Fruit fly (Drosophila melanogaster) whole organism, embryonic: ENCODE measurements around the gene CG3294.
A peak's percentile ranks its signal among the peaks of the same experiment; 100 is the strongest.

ENCODE experiments used
- Adf1 ChIP-seq: fragments of 200-800 bp; sonication (Bioruptor generic); IDR thresholded peaks from 2 replicates; pipeline ENCODE4 v1.3.6; 2022; ENCODE audit warnings: missing biosample characterization, missing genetic modification characterization
- Aef1 ChIP-seq: fragments of 200-800 bp; sonication (Bioruptor generic); IDR thresholded peaks from 3 replicates; pipeline ENCODE4 v1.3.6; 2022; ENCODE audit warnings: missing biosample characterization, missing genetic modification characterization
- CG11504 ChIP-seq: fragments of 200-800 bp; sonication (Bioruptor generic); optimal IDR thresholded peaks from 3 replicates; lab custom pipeline; 2019; ENCODE audit warnings: missing biosample characterization, mild to moderate bottlenecking, missing genetic modification characterization, moderate library complexity
- CG11695 ChIP-seq: fragments of 200-800 bp; sonication (Bioruptor generic); IDR thresholded peaks from 3 replicates; pipeline ENCODE4 v1.3.6; 2022; ENCODE audit warnings: missing biosample characterization, missing genetic modification characterization
- CG12391 ChIP-seq: fragments of 200-800 bp; sonication (Bioruptor generic); optimal IDR thresholded peaks from 3 replicates; lab custom pipeline; 2018; ENCODE audit warnings: missing biosample characterization, mild to moderate bottlenecking, missing genetic modification characterization, moderate library complexity
- CG13123 ChIP-seq: fragments of 200-800 bp; sonication (Bioruptor generic); optimal IDR thresholded peaks from 2 replicates; lab custom pipeline; 2016; ENCODE audit warnings: missing biosample characterization, missing genetic modification characterization
- CG13424 ChIP-seq: fragments of 200-800 bp; sonication (Bioruptor generic); optimal IDR thresholded peaks from 2 replicates; lab custom pipeline; 2019; ENCODE audit warnings: missing biosample characterization, mild to moderate bottlenecking, missing genetic modification characterization, moderate library complexity
- CG13894 ChIP-seq: fragments of 200-800 bp; sonication (Bioruptor generic); optimal IDR thresholded peaks from 3 replicates; lab custom pipeline; 2018; ENCODE audit warnings: missing biosample characterization, mild to moderate bottlenecking, missing genetic modification characterization, moderate library complexity
- CG14050 ChIP-seq: fragments of 200-800 bp; sonication (Bioruptor generic); IDR thresholded peaks from 3 replicates; pipeline ENCODE4 v1.3.6; 2022; ENCODE audit warnings: missing biosample characterization, missing genetic modification characterization
- CG15269 ChIP-seq: fragments of 200-800 bp; sonication (Bioruptor generic); optimal IDR thresholded peaks from 2 replicates; lab custom pipeline; 2018; ENCODE audit warnings: missing biosample characterization, mild to moderate bottlenecking, missing genetic modification characterization, moderate library complexity
- CG17328 ChIP-seq: fragments of 200-800 bp; sonication (Bioruptor generic); IDR thresholded peaks from 2 replicates; pipeline ENCODE4 v1.3.6; 2022; ENCODE audit warnings: missing biosample characterization, missing genetic modification characterization
- CG18262 ChIP-seq: fragments of 200-800 bp; optimal IDR thresholded peaks from 3 replicates; lab custom pipeline; 2019; ENCODE audit warnings: missing biosample characterization, mild to moderate bottlenecking, missing genetic modification characterization, moderate library complexity
- CG2678 ChIP-seq: fragments of 200-800 bp; sonication (Bioruptor generic); optimal IDR thresholded peaks from 3 replicates; lab custom pipeline; 2019; ENCODE audit warnings: missing biosample characterization, mild to moderate bottlenecking, missing genetic modification characterization, moderate library complexity
- CG30020 ChIP-seq: fragments of 200-800 bp; optimal IDR thresholded peaks from 2 replicates; lab custom pipeline; 2019; ENCODE audit warnings: missing biosample characterization, mild to moderate bottlenecking, missing genetic modification characterization, moderate library complexity
- CG6654 ChIP-seq: fragments of 200-800 bp; sonication (Bioruptor generic); optimal IDR thresholded peaks from 2 replicates; lab custom pipeline; 2017; ENCODE audit warnings: missing biosample characterization, mild to moderate bottlenecking, missing genetic modification characterization
- CG6689 ChIP-seq: fragments of 200-800 bp; sonication (Bioruptor generic); IDR thresholded peaks from 2 replicates; pipeline ENCODE4 v1.3.6; 2022; ENCODE audit warnings: missing biosample characterization, missing genetic modification characterization
- CHES-1-like ChIP-seq: fragments of 200-800 bp; sonication (Bioruptor generic); optimal IDR thresholded peaks from 2 replicates; lab custom pipeline; 2016; ENCODE audit warnings: missing biosample characterization, missing genetic modification characterization
- Doc2 ChIP-seq: fragments of 200-800 bp; sonication (Bioruptor generic); IDR thresholded peaks from 2 replicates; pipeline ENCODE4 v1.3.6; 2022; ENCODE audit warnings: missing biosample characterization, missing genetic modification characterization
- E2f2 ChIP-seq: fragments of 200-800 bp; sonication (Bioruptor generic); IDR thresholded peaks from 2 replicates; pipeline ENCODE4 v1.3.6; 2022; ENCODE audit warnings: missing biosample characterization, missing genetic modification characterization
- Ets65A ChIP-seq: fragments of 200-800 bp; sonication (Bioruptor generic); peaks from one replicate; lab custom pipeline; 2016; ENCODE audit warnings: missing biosample characterization, missing genetic modification characterization
- H2.0 ChIP-seq: fragments of 200-800 bp; sonication (Bioruptor generic); IDR thresholded peaks from 2 replicates; pipeline ENCODE4 v1.3.6; 2022; ENCODE audit warnings: missing biosample characterization, missing genetic modification characterization
- HLH3B ChIP-seq: fragments of 200-800 bp; sonication (Bioruptor generic); IDR thresholded peaks from 2 replicates; pipeline ENCODE4 v1.3.6; 2022; ENCODE audit warnings: missing biosample characterization, missing genetic modification characterization
- Med ChIP-seq: fragments of 200-800 bp; sonication (Bioruptor generic); peaks from one replicate; lab custom pipeline; 2016; ENCODE audit warnings: missing biosample characterization, missing genetic modification characterization, mild to moderate bottlenecking, inconsistent platforms, moderate library complexity
- Mrtf ChIP-seq: fragments of 200-800 bp; sonication (Bioruptor generic); IDR thresholded peaks from 3 replicates; pipeline ENCODE4 v1.3.6; 2022; ENCODE audit warnings: missing biosample characterization, missing genetic modification characterization
- Nf-YB ChIP-seq: fragments of 200-800 bp; sonication (Bioruptor generic); optimal IDR thresholded peaks from 3 replicates; lab custom pipeline; 2019; ENCODE audit warnings: missing biosample characterization, mild to moderate bottlenecking, missing genetic modification characterization, moderate library complexity
- Nf-YC ChIP-seq: fragments of 200-800 bp; optimal IDR thresholded peaks from 3 replicates; lab custom pipeline; 2019; ENCODE audit warnings: missing biosample characterization, mild to moderate bottlenecking, missing genetic modification characterization, moderate library complexity
- Ptx1 ChIP-seq: fragments of 200-800 bp; sonication (Bioruptor generic); IDR thresholded peaks from 2 replicates; pipeline ENCODE4 v1.3.6; 2022; ENCODE audit warnings: missing biosample characterization, missing genetic modification characterization
- Sox102F ChIP-seq: fragments of 200-800 bp; sonication (Bioruptor generic); optimal IDR thresholded peaks from 2 replicates; lab custom pipeline; 2018; ENCODE audit warnings: missing biosample characterization, mild to moderate bottlenecking, missing genetic modification characterization, moderate library complexity
- ap ChIP-seq: fragments of 200-800 bp; sonication (Bioruptor generic); IDR thresholded peaks from 2 replicates; pipeline ENCODE4 v1.3.6; 2022; ENCODE audit warnings: missing biosample characterization, missing genetic modification characterization
- az2 ChIP-seq: fragments of 200-800 bp; sonication (Bioruptor generic); optimal IDR thresholded peaks from 3 replicates; lab custom pipeline; 2016; ENCODE audit warnings: missing biosample characterization, missing genetic modification characterization
- bab2 ChIP-seq: fragments of 200-800 bp; sonication (Bioruptor generic); optimal IDR thresholded peaks from 2 replicates; lab custom pipeline; 2016; ENCODE audit warnings: missing biosample characterization, missing genetic modification characterization
- bsh ChIP-seq, 2 experiments: fragments of 200-800 bp; sonication (Bioruptor generic); optimal IDR thresholded peaks; 2 replicates each; lab custom pipeline; 2017 to 2018; ENCODE audit warnings: mild to moderate bottlenecking in 2 of 2, missing biosample characterization in 2 of 2, missing genetic modification characterization in 2 of 2, moderate library complexity in 1 of 2
- dmrt11E ChIP-seq: fragments of 200-800 bp; sonication (Bioruptor generic); optimal IDR thresholded peaks from 3 replicates; lab custom pipeline; 2018; ENCODE audit warnings: missing biosample characterization, mild to moderate bottlenecking, missing genetic modification characterization, moderate library complexity
- dmrt99B ChIP-seq: fragments of 200-800 bp; sonication (Bioruptor generic); optimal IDR thresholded peaks from 2 replicates; lab custom pipeline; 2018; ENCODE audit warnings: missing biosample characterization, mild to moderate bottlenecking, missing genetic modification characterization, moderate library complexity
- dysf ChIP-seq: fragments of 200-800 bp; sonication (Bioruptor generic); IDR thresholded peaks from 3 replicates; pipeline ENCODE4 v1.3.6; 2022; ENCODE audit warnings: missing biosample characterization, missing genetic modification characterization
- fd3F ChIP-seq: fragments of 200-800 bp; sonication (Bioruptor generic); optimal IDR thresholded peaks from 2 replicates; lab custom pipeline; 2018; ENCODE audit warnings: missing biosample characterization, mild to moderate bottlenecking, missing genetic modification characterization, moderate library complexity
- grau ChIP-seq: fragments of 200-800 bp; optimal IDR thresholded peaks from 3 replicates; lab custom pipeline; 2019; ENCODE audit warnings: missing biosample characterization, mild to moderate bottlenecking, missing genetic modification characterization, moderate library complexity
- inv ChIP-seq: fragments of 200-800 bp; sonication (Bioruptor generic); IDR thresholded peaks from 2 replicates; pipeline ENCODE4 v1.3.6; 2022; ENCODE audit warnings: missing biosample characterization, missing genetic modification characterization; ENCODE audit not compliant: partially characterized antibody
- lilli ChIP-seq: fragments of 200-800 bp; sonication (Bioruptor generic); optimal IDR thresholded peaks from 3 replicates; lab custom pipeline; 2016; ENCODE audit warnings: missing biosample characterization, missing genetic modification characterization
- mirr ChIP-seq: fragments of 200-800 bp; sonication (Bioruptor generic); optimal IDR thresholded peaks from 3 replicates; lab custom pipeline; 2018; ENCODE audit warnings: missing biosample characterization, mild to moderate bottlenecking, missing genetic modification characterization
- nmo ChIP-seq: fragments of 200-800 bp; sonication (Bioruptor generic); optimal IDR thresholded peaks from 2 replicates; lab custom pipeline; 2018; ENCODE audit warnings: missing biosample characterization, mild to moderate bottlenecking, missing genetic modification characterization, moderate library complexity
- row ChIP-seq: fragments of 200-800 bp; sonication (Bioruptor generic); IDR thresholded peaks from 3 replicates; pipeline ENCODE4 v1.3.6; 2022; ENCODE audit warnings: missing biosample characterization, missing genetic modification characterization
- sc ChIP-seq, 3 experiments: fragments of >200 bp in 2 of 3; fragments of 200-800 bp in 1 of 3; sonication (Bioruptor generic) in 1 of 3; optimal IDR thresholded peaks; 2 replicates in 2 of 3; 3 replicates in 1 of 3; lab custom pipeline; 2017; ENCODE audit warnings: mild to moderate bottlenecking in 1 of 3, missing biosample characterization in 1 of 3, missing genetic modification characterization in 1 of 3, missing genetic modification reagents in 1 of 3
- sd ChIP-seq: fragments of 200-800 bp; sonication (Bioruptor generic); optimal IDR thresholded peaks from 3 replicates; lab custom pipeline; 2018; ENCODE audit warnings: missing biosample characterization, mild to moderate bottlenecking, missing genetic modification characterization, moderate library complexity
- sens ChIP-seq: fragments of 200-800 bp; sonication (Bioruptor generic); peaks from one replicate; lab custom pipeline; 2016; ENCODE audit warnings: missing biosample characterization, missing genetic modification characterization
- slbo ChIP-seq: fragments of 200-800 bp; sonication (Bioruptor generic); IDR thresholded peaks from 2 replicates; pipeline ENCODE4 v1.3.6; 2022; ENCODE audit warnings: missing biosample characterization, missing genetic modification characterization
- stc ChIP-seq: fragments of 200-800 bp; sonication (Bioruptor generic); IDR thresholded peaks from 2 replicates; pipeline ENCODE4 v1.3.6; 2022; ENCODE audit warnings: missing biosample characterization, missing genetic modification characterization
- vvl ChIP-seq: fragments of 200-800 bp; sonication (Bioruptor generic); IDR thresholded peaks from 2 replicates; pipeline ENCODE4 v1.3.6; 2022; ENCODE audit warnings: missing biosample characterization, missing genetic modification characterization
- z ChIP-seq: fragments of 200-800 bp; sonication (Bioruptor generic); IDR thresholded peaks from 3 replicates; pipeline ENCODE4 v1.3.6; 2022; ENCODE audit warnings: missing biosample characterization, missing genetic modification characterization

The CG3294 gene

DNA sequence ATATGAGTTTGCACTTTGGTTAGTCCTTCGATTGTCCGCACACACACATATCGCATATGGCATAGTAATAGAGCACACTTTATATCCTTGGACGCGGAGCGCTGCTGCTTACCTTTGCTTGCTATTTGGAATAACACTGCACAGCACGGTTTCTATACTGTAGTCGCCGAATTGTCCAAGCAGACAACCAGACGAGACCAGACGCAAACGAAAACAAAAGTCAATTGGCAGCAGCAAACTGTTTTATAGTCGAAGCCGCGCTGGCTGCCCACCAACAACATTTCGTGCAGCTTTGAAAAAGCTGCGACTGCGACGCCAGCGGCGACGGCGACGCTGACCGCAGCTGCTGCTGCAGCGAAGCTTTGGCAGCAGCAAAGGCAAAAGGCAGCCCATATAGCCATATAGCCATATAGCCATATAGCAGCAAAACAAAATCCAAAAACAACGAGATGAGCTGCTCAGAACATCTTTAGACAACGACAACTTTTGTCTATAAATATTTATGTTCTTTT lies 7.4 kb downstream of the CG3294 start, which contains the start of gene slf (continued):
- TF ChIP-seq inv (GFP tag; lab: Robert Waterston, UW) (peak; percentile 10; the same call in 1 of the 2 replicates), sd (no peak), CG6654 (no peak), Nf-YC (no peak), lilli (GFP tag; lab: Kevin White, UChicago) (peak; percentile 17), z (GFP tag; lab: Robert Waterston, UW) (no peak), mirr (GFP tag; lab: Kevin White, UChicago) (no peak), CG13894 (peak; percentile 84), Med (GFP tag; lab: Kevin White, UChicago) (peak; percentile 82), fd3F (GFP tag; lab: Kevin White, UChicago) (no peak), Doc2 (no peak), Adf1 (GFP tag; lab: Robert Waterston, UW) (peak; percentile 92), sc (optimal IDR thresholded peaks at IDR 0.05; lab: Kevin White, UChicago) (no peak), sc (GFP tag; optimal IDR thresholded peaks at IDR 0.05; lab: Kevin White, UChicago) (no peak), bab2 (GFP tag; lab: Kevin White, UChicago) (no peak)
- TF ChIP-seq, all 482 proteins: peak for 12

DNA sequence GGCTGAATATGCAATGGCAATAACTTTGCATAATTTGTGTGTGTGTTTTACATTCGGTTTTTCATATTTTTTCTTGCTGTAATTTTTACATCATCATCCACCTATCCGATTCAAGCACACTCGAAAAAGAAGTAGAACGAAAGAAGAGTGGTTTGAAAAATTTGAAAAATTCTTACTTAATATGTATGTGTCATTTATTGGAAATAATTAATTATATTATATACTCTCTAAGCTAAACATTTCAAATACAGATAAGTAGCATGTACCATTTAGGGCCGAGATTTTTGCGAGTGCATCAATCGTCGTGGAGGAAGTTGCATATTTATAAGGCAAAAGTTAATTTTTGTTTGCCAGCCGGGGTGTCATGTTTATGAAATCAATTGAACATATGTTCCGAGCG lies 11.8 kb downstream of the CG3294 start:
- 0 out of 2 replicates have a peak, but pooled peaks have one; percentile 23 for TF ChIP-seq CG6689 (GFP tag; lab: Robert Waterston, UW)
- TF ChIP-seq CG2678 (tag; lab: Kevin White, UChicago) = peak; percentile 10
- 0 out of 2 replicates have a peak, but pooled peaks have one; percentile 29 for TF ChIP-seq ap (GFP tag; lab: Robert Waterston, UW)
- TF ChIP-seq Mrtf (GFP tag; lab: Robert Waterston, UW) = 0 out of 3 replicates have a peak, but pooled peaks have one; percentile 10
- TF ChIP-seq dmrt99B (tag; lab: Kevin White, UChicago) = peak; percentile 52
- TF ChIP-seq Nf-YB (GFP tag; lab: Kevin White, UChicago) = no peak
- TF ChIP-seq HLH3B = 0 out of 2 replicates have a peak, but pooled peaks have one; percentile 62
- TF ChIP-seq CG30020 (tag; lab: Kevin White, UChicago) = no peak
- TF ChIP-seq Aef1 (GFP tag; lab: Robert Waterston, UW) = peak; percentile 42; the same call in 1 of the 3 replicates
- peak; percentile 55 for TF ChIP-seq sens
- peak; percentile 1 for TF ChIP-seq CG12391 (tag; lab: Kevin White, UChicago)
- TF ChIP-seq nmo (GFP tag; lab: Kevin White, UChicago) = peak; percentile 25
- TF ChIP-seq Ets65A (GFP tag; lab: Kevin White, UChicago) = no peak
- TF ChIP-seq CG18262 (tag; lab: Kevin White, UChicago) = peak; percentile 2
- TF ChIP-seq CHES-1-like (GFP tag; lab: Kevin White, UChicago) = no peak
- peak; percentile 64 for TF ChIP-seq Ptx1 (GFP tag; lab: Robert Waterston, UW)
- TF ChIP-seq vvl (GFP tag; lab: Robert Waterston, UW) = peak; percentile 82
- peak; percentile 33 for TF ChIP-seq grau (tag; lab: Kevin White, UChicago)
- peak; percentile 56; the same call in 2 of the 3 replicates for TF ChIP-seq dysf (GFP tag; lab: Robert Waterston, UW)
- TF ChIP-seq CG14050 (GFP tag; lab: Robert Waterston, UW) = peak; percentile 51; the same call in 2 of the 3 replicates
- no peak for TF ChIP-seq CG13123 (GFP tag; lab: Kevin White, UChicago)
- peak; percentile 45; the same call in 2 of the 3 replicates for TF ChIP-seq row (GFP tag; lab: Robert Waterston, UW)
- TF ChIP-seq CG15269 (tag; lab: Kevin White, UChicago) = peak; percentile 49
- peak; percentile 19 for TF ChIP-seq az2 (GFP tag; lab: Kevin White, UChicago)
- peak; percentile 73 for TF ChIP-seq CG11504 (tag; lab: Kevin White, UChicago)
- peak; percentile 28; the same call in 1 of the 2 replicates for TF ChIP-seq H2.0 (GFP tag; lab: Robert Waterston, UW)
- peak in 1 of 2 experiments; percentile 19 for TF ChIP-seq bsh (GFP tag; optimal IDR thresholded peaks at IDR 0.05; lab: Kevin White, UChicago)
- TF ChIP-seq CG11695 (GFP tag; lab: Robert Waterston, UW) = peak; percentile 43; the same call in 1 of the 3 replicates
- peak; percentile 12; the same call in 1 of the 2 replicates for TF ChIP-seq E2f2
- TF ChIP-seq Sox102F (GFP tag; lab: Kevin White, UChicago) = peak; percentile 61
- peak; percentile 12; the same call in 1 of the 2 replicates for TF ChIP-seq stc (GFP tag; lab: Robert Waterston, UW)
- TF ChIP-seq CG17328 (GFP tag; lab: Robert Waterston, UW) = 0 out of 2 replicates have a peak, but pooled peaks have one; percentile 21
- no peak for TF ChIP-seq dmrt11E (tag; lab: Kevin White, UChicago)
- peak; percentile 9 for TF ChIP-seq CG13424 (tag; lab: Kevin White, UChicago)
- TF ChIP-seq slbo (GFP tag; lab: Robert Waterston, UW) = peak; percentile 15; the same call in 1 of the 2 replicates
